ENCODE assay signal across 1 fruit fly cellular context in genomic region chr3L:7147796-7148195, dm6.
TF ChIP-seq lines count a peak whose summit lies in the region.

No protein-coding gene starts in this region.

TF ChIP-seq in whole organism, prepupa, 60 proteins besides CTCF, POLR2A, EP300 and RAD21 (continued from another document):
- TF ChIP-seq CG11762 (GFP tag; optimal IDR thresholded peaks at IDR 0.05; lab: Kevin White, UChicago; ENCODE audit: insufficient read depth) (no peak), CG32006 (GFP tag; optimal IDR thresholded peaks at IDR 0.05; lab: Kevin White, UChicago) (peak; percentile 70), Hr4 (GFP tag; optimal IDR thresholded peaks at IDR 0.05; lab: Kevin White, UChicago) (peak; percentile 66), dac (GFP tag; optimal IDR thresholded peaks at IDR 0.05; lab: Kevin White, UChicago) (no peak), CG9139 (GFP tag; optimal IDR thresholded peaks at IDR 0.05; lab: Kevin White, UChicago) (no peak), CG6854 (GFP tag; optimal IDR thresholded peaks at IDR 0.05; lab: Kevin White, UChicago) (no peak), OdsH (GFP tag; optimal IDR thresholded peaks at IDR 0.05; lab: Kevin White, UChicago) (no peak), acj6 (GFP tag; optimal IDR thresholded peaks at IDR 0.05; lab: Kevin White, UChicago) (no peak), achi (GFP tag; optimal IDR thresholded peaks at IDR 0.05; lab: Kevin White, UChicago) (no peak), Eip78C (GFP tag; lab: Kevin White, UChicago) (peak; percentile 80), net (GFP tag; optimal IDR thresholded peaks at IDR 0.05; lab: Kevin White, UChicago) (peak; percentile 3), salr (GFP tag; optimal IDR thresholded peaks at IDR 0.05; lab: Kevin White, UChicago) (no peak)
